Fruit fly (Drosophila melanogaster) whole organism, embryonic: Measurements from ENCODE around the gene Gmap.

ENCODE experiments used
- Bdp1 ChIP-seq: fragments of 200-800 bp; sonication (Bioruptor generic); optimal IDR thresholded peaks from 3 replicates; lab custom pipeline; 2016; ENCODE audit warnings: missing biosample characterization, missing genetic modification characterization
- CG10543 ChIP-seq: fragments of 200-800 bp; sonication (Bioruptor generic); optimal IDR thresholded peaks from 3 replicates; lab custom pipeline; 2017; ENCODE audit warnings: missing biosample characterization, mild to moderate bottlenecking, missing genetic modification characterization, moderate library complexity
- CG12942 ChIP-seq: fragments of 200-800 bp; sonication (Bioruptor generic); optimal IDR thresholded peaks from 3 replicates; lab custom pipeline; 2016; ENCODE audit warnings: missing biosample characterization, missing genetic modification characterization
- CG17328 ChIP-seq: fragments of 200-800 bp; sonication (Bioruptor generic); IDR thresholded peaks from 2 replicates; pipeline ENCODE4 v1.3.6; 2022; ENCODE audit warnings: missing biosample characterization, missing genetic modification characterization
- CG17361 ChIP-seq: fragments of 200-800 bp; sonication (Bioruptor generic); IDR thresholded peaks from 3 replicates; pipeline ENCODE4 v1.3.6; 2022; ENCODE audit warnings: missing biosample characterization, missing genetic modification characterization
- CG17385 ChIP-seq: fragments of 200-800 bp; sonication (Bioruptor generic); optimal IDR thresholded peaks from 3 replicates; lab custom pipeline; 2018; ENCODE audit warnings: missing biosample characterization, mild to moderate bottlenecking, missing genetic modification characterization
- CG2120 ChIP-seq: fragments of 200-800 bp; sonication (Bioruptor generic); optimal IDR thresholded peaks from 3 replicates; lab custom pipeline; 2016; ENCODE audit warnings: missing biosample characterization, missing genetic modification characterization
- CG30020 ChIP-seq: fragments of 200-800 bp; optimal IDR thresholded peaks from 2 replicates; lab custom pipeline; 2019; ENCODE audit warnings: missing biosample characterization, mild to moderate bottlenecking, missing genetic modification characterization, moderate library complexity
- CG3163 ChIP-seq: fragments of 200-800 bp; sonication (Bioruptor generic); optimal IDR thresholded peaks from 3 replicates; lab custom pipeline; 2016; ENCODE audit warnings: missing biosample characterization, missing genetic modification characterization
- CG32532 ChIP-seq: fragments of 200-800 bp; sonication (Bioruptor generic); IDR thresholded peaks from 2 replicates; pipeline ENCODE4 v1.3.6; 2022; ENCODE audit warnings: missing biosample characterization, missing genetic modification characterization
- CG32772 ChIP-seq: fragments of 200-800 bp; sonication (Bioruptor generic); IDR thresholded peaks from 2 replicates; pipeline ENCODE4 v1.3.6; 2022; ENCODE audit warnings: missing biosample characterization, missing genetic modification characterization
- CG4282 ChIP-seq: fragments of 200-800 bp; sonication (Bioruptor generic); optimal IDR thresholded peaks from 2 replicates; lab custom pipeline; 2016; ENCODE audit warnings: missing biosample characterization, missing genetic modification characterization
- CG4820 ChIP-seq: fragments of 200-800 bp; sonication (Bioruptor generic); optimal IDR thresholded peaks from 3 replicates; lab custom pipeline; 2016; ENCODE audit warnings: missing biosample characterization, missing genetic modification characterization
- Drgx ChIP-seq: fragments of 200-800 bp; sonication (Bioruptor generic); IDR thresholded peaks from 2 replicates; pipeline ENCODE4 v1.3.6; 2022; ENCODE audit warnings: missing biosample characterization, missing genetic modification characterization
- HLH54F ChIP-seq: fragments of 200-800 bp; sonication (Bioruptor generic); optimal IDR thresholded peaks from 3 replicates; lab custom pipeline; 2016; ENCODE audit warnings: missing biosample characterization, missing genetic modification characterization
- Mrtf ChIP-seq: fragments of 200-800 bp; sonication (Bioruptor generic); IDR thresholded peaks from 3 replicates; pipeline ENCODE4 v1.3.6; 2022; ENCODE audit warnings: missing biosample characterization, missing genetic modification characterization
- Scr ChIP-seq: fragments of 200-800 bp; sonication (Bioruptor generic); IDR thresholded peaks from 2 replicates; pipeline ENCODE4 v1.3.6; 2022; ENCODE audit warnings: missing biosample characterization, missing genetic modification characterization; ENCODE audit not compliant: partially characterized antibody
- Side ChIP-seq: fragments of 200-800 bp; sonication (Bioruptor generic); optimal IDR thresholded peaks from 2 replicates; lab custom pipeline; 2016; ENCODE audit warnings: missing biosample characterization, missing genetic modification characterization
- Sox100B ChIP-seq: fragments of 200-800 bp; sonication (Bioruptor generic); optimal IDR thresholded peaks from 3 replicates; lab custom pipeline; 2018; ENCODE audit warnings: missing biosample characterization, mild to moderate bottlenecking, missing genetic modification characterization
- Tbp ChIP-seq: fragments of >200 bp; optimal IDR thresholded peaks from 2 replicates; lab custom pipeline; 2018; ENCODE audit warnings: missing biosample characterization, missing genetic modification characterization
- Xrp1 ChIP-seq: fragments of 200-800 bp; sonication (Bioruptor generic); IDR thresholded peaks from 2 replicates; pipeline ENCODE4 v1.3.6; 2022; ENCODE audit warnings: missing biosample characterization, missing genetic modification characterization
- al ChIP-seq: fragments of 200-800 bp; sonication (Bioruptor generic); IDR thresholded peaks from 2 replicates; pipeline ENCODE4 v1.3.6; 2022; ENCODE audit warnings: missing biosample characterization, missing genetic modification characterization
- bigmax ChIP-seq: fragments of 200-800 bp; sonication (Bioruptor generic); optimal IDR thresholded peaks from 2 replicates; lab custom pipeline; 2018; ENCODE audit warnings: missing biosample characterization, mild to moderate bottlenecking, missing genetic modification characterization
- crc ChIP-seq: fragments of 200-800 bp; sonication (Bioruptor generic); optimal IDR thresholded peaks from 2 replicates; lab custom pipeline; 2016; ENCODE audit warnings: missing biosample characterization, missing genetic modification characterization
- danr ChIP-seq: fragments of 200-800 bp; sonication (Bioruptor generic); IDR thresholded peaks from 2 replicates; pipeline ENCODE4 v1.3.6; 2022; ENCODE audit warnings: missing biosample characterization, missing genetic modification characterization
- exex ChIP-seq: fragments of 200-800 bp; sonication (Bioruptor generic); optimal IDR thresholded peaks from 4 replicates; lab custom pipeline; 2018; ENCODE audit warnings: missing biosample characterization, mild to moderate bottlenecking, missing genetic modification characterization, moderate library complexity
- fu2 ChIP-seq: fragments of 200-800 bp; sonication (Bioruptor generic); optimal IDR thresholded peaks from 2 replicates; lab custom pipeline; 2016; ENCODE audit warnings: missing biosample characterization, missing genetic modification characterization
- gem ChIP-seq: fragments of 200-800 bp; sonication (Bioruptor generic); optimal IDR thresholded peaks from 2 replicates; lab custom pipeline; 2019; ENCODE audit warnings: missing biosample characterization, mild to moderate bottlenecking, missing genetic modification characterization, moderate library complexity
- ham ChIP-seq: fragments of 200-800 bp; sonication (Bioruptor generic); IDR thresholded peaks from 2 replicates; pipeline ENCODE4 v1.3.6; 2022; ENCODE audit warnings: missing biosample characterization, missing genetic modification characterization
- mam ChIP-seq: fragments of 200-800 bp; sonication (Bioruptor generic); optimal IDR thresholded peaks from 3 replicates; lab custom pipeline; 2016; ENCODE audit warnings: missing biosample characterization, missing genetic modification characterization
- onecut ChIP-seq: fragments of 200-800 bp; sonication (Bioruptor generic); IDR thresholded peaks from 2 replicates; pipeline ENCODE4 v1.3.6; 2022; ENCODE audit warnings: missing biosample characterization, missing genetic modification characterization
- slbo ChIP-seq: fragments of 200-800 bp; sonication (Bioruptor generic); IDR thresholded peaks from 2 replicates; pipeline ENCODE4 v1.3.6; 2022; ENCODE audit warnings: missing biosample characterization, missing genetic modification characterization
- sna ChIP-seq: fragments of 200-800 bp; sonication (Bioruptor generic); IDR thresholded peaks from 2 replicates; pipeline ENCODE4 v1.3.6; 2022; ENCODE audit warnings: missing biosample characterization, missing genetic modification characterization; ENCODE audit not compliant: partially characterized antibody
- sr ChIP-seq: fragments of 200-800 bp; sonication (Bioruptor generic); IDR thresholded peaks from 3 replicates; pipeline ENCODE4 v1.3.6; 2022; ENCODE audit warnings: missing biosample characterization, missing genetic modification characterization
- tx ChIP-seq: fragments of 200-800 bp; sonication (Bioruptor generic); optimal IDR thresholded peaks from 2 replicates; lab custom pipeline; 2016; ENCODE audit warnings: missing biosample characterization, missing genetic modification characterization
- zf30C ChIP-seq: fragments of 200-800 bp; sonication (Bioruptor generic); optimal IDR thresholded peaks from 3 replicates; lab custom pipeline; 2018; ENCODE audit warnings: missing biosample characterization, mild to moderate bottlenecking, missing genetic modification characterization

Gene Gmap

DNA sequence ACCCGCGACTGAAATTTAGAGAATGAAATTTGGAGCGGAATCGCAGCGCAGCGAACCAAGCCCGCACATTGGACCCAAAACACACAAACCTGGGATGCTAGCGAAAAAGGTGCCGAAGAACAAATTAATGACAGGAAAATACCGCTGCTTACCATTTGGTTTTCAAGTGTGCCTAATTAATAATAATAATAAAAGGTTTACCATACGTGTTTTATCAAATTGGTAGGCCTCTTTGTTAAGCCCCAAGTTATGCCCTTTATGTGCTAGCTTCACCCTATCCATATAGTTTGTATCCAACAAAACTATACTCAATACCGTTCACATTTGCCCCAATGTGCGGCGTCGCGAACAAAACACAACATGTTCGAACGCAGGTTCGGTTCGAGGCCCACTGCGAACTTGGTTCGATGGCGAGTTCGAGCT lies 67.5 kb downstream of the Gmap start, which contains the start of gene Ac13E (continued):
- peak; percentile 95 for TF ChIP-seq CG17361 (GFP tag; lab: Robert Waterston, UW)
- TF ChIP-seq al (GFP tag; lab: Robert Waterston, UW): peak; percentile 81
- peak; percentile 82 for TF ChIP-seq mam (GFP tag; lab: Kevin White, UChicago)
- peak; percentile 51; the same call in 1 of the 2 replicates for TF ChIP-seq sna
- TF ChIP-seq Drgx: peak; percentile 84
- peak; percentile 57 for TF ChIP-seq Scr (GFP tag; lab: Robert Waterston, UW)
- peak; percentile 75 for TF ChIP-seq tx (GFP tag; lab: Kevin White, UChicago)
- TF ChIP-seq CG2120 (GFP tag; lab: Kevin White, UChicago): peak; percentile 92
- TF ChIP-seq exex (tag; lab: Kevin White, UChicago): peak; percentile 56
- TF ChIP-seq Sox100B (GFP tag; lab: Kevin White, UChicago): peak; percentile 93
- no peak for TF ChIP-seq Tbp (GFP tag; lab: Kevin White, UChicago)
- no peak for TF ChIP-seq zf30C (GFP tag; lab: Kevin White, UChicago)
- TF ChIP-seq CG32532 (GFP tag; lab: Robert Waterston, UW): peak; percentile 87
- TF ChIP-seq Bdp1: peak; percentile 71
- peak; percentile 93 for TF ChIP-seq CG10543 (GFP tag; lab: Kevin White, UChicago)
- TF ChIP-seq CG4282 (GFP tag; lab: Kevin White, UChicago): peak; percentile 90
- TF ChIP-seq CG4820: peak; percentile 81
- peak; percentile 78 for TF ChIP-seq Side (GFP tag; lab: Kevin White, UChicago)
- peak; percentile 85 for TF ChIP-seq CG17385 (GFP tag; lab: Kevin White, UChicago)
- TF ChIP-seq CG3163 (GFP tag; lab: Kevin White, UChicago): peak; percentile 52
- TF ChIP-seq CG12942: peak; percentile 79
- peak; percentile 93 for TF ChIP-seq Xrp1 (GFP tag; lab: Robert Waterston, UW)
- peak; percentile 52; the same call in 1 of the 2 replicates for TF ChIP-seq ham (GFP tag; lab: Robert Waterston, UW)
- peak; percentile 85 for TF ChIP-seq HLH54F (GFP tag; lab: Kevin White, UChicago)
- peak; percentile 82 for TF ChIP-seq Mrtf (GFP tag; lab: Robert Waterston, UW)
- TF ChIP-seq danr (GFP tag; lab: Robert Waterston, UW): peak; percentile 78
- peak; percentile 94 for TF ChIP-seq gem (tag; lab: Kevin White, UChicago)
- TF ChIP-seq CG32772 (GFP tag; lab: Robert Waterston, UW): peak; percentile 82
- peak; percentile 80 for TF ChIP-seq onecut
- no peak; the same call in 2 of the 3 replicates for TF ChIP-seq sr (GFP tag; lab: Robert Waterston, UW)
- TF ChIP-seq fu2: peak; percentile 59
- peak; percentile 75 for TF ChIP-seq CG17328 (GFP tag; lab: Robert Waterston, UW)
- peak; percentile 64 for TF ChIP-seq crc (GFP tag; lab: Kevin White, UChicago)
- TF ChIP-seq slbo: peak; percentile 85
- TF ChIP-seq bigmax (GFP tag; lab: Kevin White, UChicago): no peak

DNA sequence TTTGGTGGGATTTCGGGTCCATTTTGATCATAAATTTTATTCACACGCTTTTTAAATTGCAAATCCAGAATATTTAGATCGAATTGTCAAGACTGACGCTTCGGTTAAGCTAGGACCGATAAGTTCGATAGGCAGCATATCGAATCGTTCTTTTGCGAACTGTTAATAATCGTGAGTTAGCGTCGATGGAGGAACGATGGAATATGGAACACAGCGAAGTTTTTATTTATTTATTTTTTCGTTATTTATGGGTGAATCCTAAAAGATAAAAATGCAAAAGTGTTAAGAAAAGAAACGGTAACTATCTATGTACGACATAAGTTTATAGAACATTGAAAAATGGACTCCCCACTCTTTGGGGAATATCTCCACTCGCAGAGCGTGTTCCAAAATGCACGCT lies 69.2 kb downstream of the Gmap start, which contains the start of gene CG42300:
Gene CG42300, minus strand, starts transcription at position 101 of the 400 bp plus-strand sequence.
- TF ChIP-seq CG2120 (GFP tag; lab: Kevin White, UChicago): no peak
- TF ChIP-seq CG30020: peak; percentile 28
